Worm (Caenorhabditis elegans): ENCODE data around the gene cfim-2.

cfim-2 gene

DNA sequence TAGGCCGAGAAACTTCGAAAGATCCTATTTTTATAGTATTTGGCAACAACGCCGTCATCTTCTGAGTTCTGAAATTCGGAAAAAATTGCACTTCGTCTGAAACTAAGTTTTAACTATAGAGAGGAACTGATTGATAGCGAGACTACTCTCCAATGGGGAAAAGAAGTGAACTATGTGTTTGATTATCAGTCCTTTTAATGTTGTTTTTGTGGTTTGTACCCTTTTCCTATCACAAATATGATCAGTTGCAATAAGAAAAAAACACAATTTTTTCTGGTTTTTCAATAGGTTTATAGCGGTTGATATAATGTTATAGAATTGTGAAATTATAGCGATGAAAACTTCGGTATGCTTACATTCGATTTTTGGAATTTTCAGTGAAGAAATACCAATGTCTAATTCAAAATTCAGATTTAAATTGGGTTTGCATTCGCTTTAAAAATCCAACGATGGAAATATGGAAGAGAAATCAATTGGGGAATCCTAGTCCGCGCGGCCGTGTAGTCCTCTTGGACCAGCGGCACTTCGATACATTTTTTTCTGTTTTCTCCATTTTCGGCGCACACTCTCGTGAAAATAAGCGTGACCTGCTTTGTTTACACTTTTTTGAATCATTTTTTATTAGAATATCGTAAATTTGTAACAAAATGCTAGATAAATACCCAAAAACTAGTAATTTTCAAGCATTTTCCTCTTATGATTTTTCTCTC lies 47.3 kb downstream of the cfim-2 start, which contains the start of gene C53B4.3 (continued):
- TF ChIP-seq tlf-1 (GFP tag; optimal IDR thresholded peaks at IDR 0.05) (no peak), hlh-12 (tag; optimal IDR thresholded peaks at IDR 0.05) (no peak), B0336.3 (GFP tag; IDR thresholded peaks at IDR 0.05) (no peak), pha-4 (tag; optimal IDR thresholded peaks at IDR 0.05) (no peak), D2030.7 (GFP tag; IDR thresholded peaks at IDR 0.05) (peak; percentile 61), lin-40 (tag; optimal IDR thresholded peaks at IDR 0.05) (peak; percentile 72), Y53F4B.3 (GFP tag; IDR thresholded peaks at IDR 0.05) (no peak), lag-1 (GFP tag; IDR thresholded peaks at IDR 0.05) (no peak), somi-1 (GFP tag; optimal IDR thresholded peaks at IDR 0.05) (no peak), nfya-2 (GFP tag; IDR thresholded peaks at IDR 0.05) (no peak), aptf-2 (GFP tag; conservative IDR thresholded peaks at IDR 0.05) (0 out of 2 replicates have a peak, but pooled peaks have one; percentile 39), rcor-1 (GFP tag; IDR thresholded peaks at IDR 0.05) (0 out of 2 replicates have a peak, but pooled peaks have one; percentile 13), ztf-6 (GFP tag; IDR thresholded peaks at IDR 0.05) (no peak), bed-2 (GFP tag; IDR thresholded peaks at IDR 0.05) (peak; percentile 90), nhr-27 (tag; optimal IDR thresholded peaks at IDR 0.05) (no peak), B0035.1 (tag; optimal IDR thresholded peaks at IDR 0.05) (peak; percentile 13), rec-8 (tag; optimal IDR thresholded peaks at IDR 0.05) (peak in 1 of 2 experiments; percentile 57), sdz-38 (tag; optimal IDR thresholded peaks at IDR 0.05) (no peak), Y53G8AR.9 (GFP tag; conservative IDR thresholded peaks at IDR 0.05) (0 out of 2 replicates have a peak, but pooled peaks have one; percentile 44), Y95B8A.8 (GFP tag; IDR thresholded peaks at IDR 0.05) (no peak)

DNA sequence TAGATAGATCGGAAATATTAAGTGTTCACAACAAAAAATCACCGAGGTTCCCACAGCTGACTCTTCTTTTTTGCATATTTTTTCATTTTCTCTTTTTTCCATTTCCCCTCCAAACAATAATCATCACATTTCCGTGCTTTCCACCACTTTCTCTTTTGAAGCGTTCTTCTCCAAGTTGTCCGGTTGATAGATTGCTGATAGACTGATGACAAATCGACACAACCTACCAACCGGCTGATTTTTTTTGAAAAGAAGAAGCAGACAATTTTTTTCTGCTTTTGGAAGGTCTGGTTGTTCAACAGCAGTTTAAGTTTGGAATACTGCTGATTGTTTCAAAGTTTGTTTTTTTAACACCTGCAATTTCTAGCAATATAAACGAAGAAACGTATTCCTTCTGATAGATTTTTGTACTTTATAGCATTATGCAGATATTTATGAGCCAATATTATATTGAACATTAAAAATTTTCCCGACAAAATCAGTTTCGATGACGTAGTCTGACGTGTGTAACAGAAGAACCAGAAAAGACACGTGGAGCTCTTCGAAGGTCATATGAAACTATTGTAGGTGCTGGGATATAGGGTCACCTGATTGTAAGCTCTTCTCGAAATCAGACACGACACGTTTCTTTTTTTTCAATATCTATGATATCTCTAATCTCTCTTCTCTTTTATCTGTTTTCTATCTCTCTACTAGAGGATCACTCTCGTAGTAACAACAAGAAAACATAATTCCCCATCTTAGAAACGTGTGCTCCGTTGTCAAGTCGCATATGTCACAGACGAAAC lies 48.6 kb downstream of the cfim-2 start:
- no peak for TF ChIP-seq T07F8.4 (tag; optimal IDR thresholded peaks at IDR 0.05)
- TF ChIP-seq Y56A3A.18 (GFP tag; IDR thresholded peaks at IDR 0.05) = no peak
- TF ChIP-seq nhr-80 (tag; optimal IDR thresholded peaks at IDR 0.05) = peak; percentile 62
- no peak for TF ChIP-seq rpc-1 (optimal IDR thresholded peaks at IDR 0.05)
- TF ChIP-seq rpc-1 (tag; optimal IDR thresholded peaks at IDR 0.05) = no peak
- TF ChIP-seq let-607 (tag; optimal IDR thresholded peaks at IDR 0.05) = peak in 1 of 2 experiments; percentile 24
- no peak for TF ChIP-seq ztf-25 (GFP tag; IDR thresholded peaks at IDR 0.05)
- TF ChIP-seq akir-1 (GFP tag; optimal IDR thresholded peaks at IDR 0.05) = no peak
- TF ChIP-seq F10E7.11 (tag; optimal IDR thresholded peaks at IDR 0.05) = no peak
- no peak for TF ChIP-seq ztf-26 (tag; optimal IDR thresholded peaks at IDR 0.05)
- TF ChIP-seq ceh-100 (GFP tag; IDR thresholded peaks at IDR 0.05) = no peak

DNA sequence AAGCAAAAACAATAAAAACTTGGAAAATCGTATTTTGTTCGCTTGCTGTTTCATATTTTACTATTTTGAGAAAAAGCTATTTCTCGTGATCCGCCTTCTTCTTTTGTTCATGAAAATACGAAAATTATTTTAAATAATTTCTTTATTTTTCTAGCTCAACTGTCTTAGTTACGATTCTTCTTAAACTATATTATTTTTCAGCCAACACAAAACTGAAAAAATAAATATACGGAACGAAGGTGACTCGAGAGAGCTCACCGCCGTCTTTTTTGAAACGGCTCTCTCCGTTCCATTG lies 49.2 kb downstream of the cfim-2 start, which contains the start of gene pdzd-8:
Gene pdzd-8, plus strand, starts transcription at position 196 of the 295 bp plus-strand sequence.
- TF ChIP-seq cebp-2 (GFP tag; IDR thresholded peaks at IDR 0.05) (no peak), ztf-28 (GFP tag; IDR thresholded peaks at IDR 0.05) (no peak), madf-6 (GFP tag; IDR thresholded peaks at IDR 0.05) (no peak), ztf-26 (tag; optimal IDR thresholded peaks at IDR 0.05) (no peak), cebp-1 (GFP tag; IDR thresholded peaks at IDR 0.05) (no peak), cebp-1 (tag; optimal IDR thresholded peaks at IDR 0.05) (no peak), tbp1 (GFP tag; optimal IDR thresholded peaks at IDR 0.05) (no peak), B0336.3 (GFP tag; IDR thresholded peaks at IDR 0.05) (no peak), egl-18 (GFP tag; IDR thresholded peaks at IDR 0.05) (no peak), hrde-1 (tag; optimal IDR thresholded peaks at IDR 0.05; ENCODE audit: borderline replicate concordance) (no peak), B0035.1 (tag; optimal IDR thresholded peaks at IDR 0.05) (no peak), bed-1 (GFP tag; IDR thresholded peaks at IDR 0.05) (no peak), ceh-79 (tag; optimal IDR thresholded peaks at IDR 0.05) (no peak), pbrm-1 (GFP tag; IDR thresholded peaks at IDR 0.05) (no peak), ceh-40 (GFP tag; IDR thresholded peaks at IDR 0.05) (no peak)
